Worm (Caenorhabditis elegans): ENCODE data around the gene T14G10.8.

- no peak for TF ChIP-seq nhr-25 (tag; optimal IDR thresholded peaks at IDR 0.05)
- no peak for TF ChIP-seq nhr-6 (tag; optimal IDR thresholded peaks at IDR 0.05)
- no peak for TF ChIP-seq mab-5 (tag; optimal IDR thresholded peaks at IDR 0.05)
- TF ChIP-seq nhr-237 (tag; optimal IDR thresholded peaks at IDR 0.05) = no peak
- TF ChIP-seq ztf-11 (tag; optimal IDR thresholded peaks at IDR 0.05) = no peak
- TF ChIP-seq ama-1 (optimal IDR thresholded peaks at IDR 0.05) = no peak
- no peak for TF ChIP-seq nhr-11 (tag; optimal IDR thresholded peaks at IDR 0.05)
- no peak for TF ChIP-seq lsy-2 (tag; optimal IDR thresholded peaks at IDR 0.05)
- TF ChIP-seq unc-62 (GFP tag; optimal IDR thresholded peaks at IDR 0.05) = no peak
- no peak for TF ChIP-seq ztf-1 (GFP tag; conservative IDR thresholded peaks at IDR 0.05)
- TF ChIP-seq unc-39 (tag; optimal IDR thresholded peaks at IDR 0.05) = no peak
- TF ChIP-seq sem-4 (tag; optimal IDR thresholded peaks at IDR 0.05) = no peak
Measured at ce11 chrIV:10122205-10122604, 24.6 kb downstream of the T14G10.8 start, which contains the start of gene irld-21.

Measured in whole organism, L2 larva.